Worm (Caenorhabditis elegans) whole organism, L4 larva: ENCODE data around the gene faah-1.
A peak's percentile ranks its signal among the peaks of the same experiment; 100 is the strongest.

Experiments
- F10B5.3 ChIP-seq: sonication (generic microtip); optimal IDR thresholded peaks from 2 replicates; lab custom pipeline; 2016; ENCODE audit warnings: mild to moderate bottlenecking, missing genetic modification characterization, missing compliant biosample characterization
- F26F4.8 ChIP-seq: fragments of 200-800 bp; sonication (Bioruptor generic); conservative IDR thresholded peaks from 2 replicates; pipeline ENCODE4 v1.3.6; 2022; ENCODE audit warnings: missing genetic modification characterization, missing compliant biosample characterization
- F37D6.2 ChIP-seq: sonication (generic microtip); optimal IDR thresholded peaks from 2 replicates; lab custom pipeline; 2016; ENCODE audit warnings: mild to moderate bottlenecking, missing genetic modification characterization, missing compliant biosample characterization
- F49E8.2 ChIP-seq: sonication (generic microtip); optimal IDR thresholded peaks from 2 replicates; lab custom pipeline; 2016; ENCODE audit warnings: missing compliant biosample characterization, mild to moderate bottlenecking, missing genetic modification characterization, borderline replicate concordance
- ZK337.2 ChIP-seq: fragments of 200-800 bp; sonication (Bioruptor generic); IDR thresholded peaks from 2 replicates; pipeline ENCODE4 v1.3.6; 2022; ENCODE audit warnings: missing genetic modification reagents, missing genetic modification characterization, missing compliant biosample characterization
- attf-4 ChIP-seq: sonication (generic microtip); optimal IDR thresholded peaks from 3 replicates; lab custom pipeline; 2017; ENCODE audit warnings: missing biosample characterization, missing genetic modification characterization
- ceh-20 ChIP-seq: fragments of 200-800 bp; sonication (Bioruptor generic); IDR thresholded peaks from 2 replicates; pipeline ENCODE4 v1.3.6; 2022; ENCODE audit warnings: missing genetic modification reagents, missing genetic modification characterization, missing compliant biosample characterization
- ceh-28 ChIP-seq: fragments of 150-350 bp; optimal IDR thresholded peaks from 2 replicates; lab custom pipeline; 2014; ENCODE audit warnings: missing biosample characterization, missing genetic modification reagents, missing genetic modification characterization
- cey-2 ChIP-seq: sonication (generic microtip); optimal IDR thresholded peaks from 3 replicates; lab custom pipeline; 2017; ENCODE audit warnings: missing genetic modification characterization, mild to moderate bottlenecking, missing compliant biosample characterization, antibody characterized with exemption, borderline replicate concordance; ENCODE audit not compliant: insufficient read depth
- ctbp-1 ChIP-seq: fragments of 200-800 bp; sonication (Bioruptor generic); IDR thresholded peaks from 2 replicates; pipeline ENCODE4 v1.3.6; 2022; ENCODE audit warnings: missing genetic modification reagents, missing genetic modification characterization, missing compliant biosample characterization
- daf-16 ChIP-seq, 3 experiments: sonication (generic microtip); optimal IDR thresholded peaks; 2 replicates each; lab custom pipeline; 2016 to 2017; ENCODE audit warnings: missing genetic modification characterization in 3 of 3, missing genetic modification reagents in 3 of 3, mild to moderate bottlenecking in 2 of 3, missing compliant biosample characterization in 2 of 3, missing biosample characterization in 1 of 3, moderate library complexity in 1 of 3
- daf-8 ChIP-seq: fragments of 200-800 bp; sonication (Bioruptor generic); IDR thresholded peaks from 2 replicates; pipeline ENCODE4 v1.3.6; 2022; ENCODE audit warnings: missing genetic modification characterization, missing compliant biosample characterization
- dmd-8 ChIP-seq: fragments of 200-800 bp; sonication (Bioruptor generic); IDR thresholded peaks from 2 replicates; pipeline ENCODE4 v1.3.6; 2022; ENCODE audit warnings: missing genetic modification characterization, missing compliant biosample characterization
- dve-1 ChIP-seq: sonication (generic microtip); optimal IDR thresholded peaks from 2 replicates; lab custom pipeline; 2017; ENCODE audit warnings: antibody characterized with exemption, mild to moderate bottlenecking, missing genetic modification characterization, missing compliant biosample characterization; ENCODE audit not compliant: insufficient read depth
- egl-27 ChIP-seq: sonication (generic microtip); optimal IDR thresholded peaks from 3 replicates; lab custom pipeline; 2017; ENCODE audit warnings: missing biosample characterization, missing genetic modification reagents, missing genetic modification characterization
- egl-43 ChIP-seq: fragments of 200-800 bp; sonication (Bioruptor generic); IDR thresholded peaks from 2 replicates; pipeline ENCODE4 v1.3.6; 2022; ENCODE audit warnings: missing genetic modification reagents, missing genetic modification characterization, missing compliant biosample characterization
- fos-1 ChIP-seq: fragments of 150-350 bp; optimal IDR thresholded peaks from 2 replicates; lab custom pipeline; 2014; ENCODE audit warnings: missing biosample characterization, missing genetic modification characterization
- gei-8 ChIP-seq: fragments of 200-800 bp; sonication (Bioruptor generic); optimal IDR thresholded peaks from 2 replicates; lab custom pipeline; 2018; ENCODE audit warnings: mild to moderate bottlenecking, missing genetic modification characterization, missing compliant biosample characterization
- hlh-11 ChIP-seq: fragments of 200-800 bp; sonication (Bioruptor generic); optimal IDR thresholded peaks from 2 replicates; lab custom pipeline; 2018; ENCODE audit warnings: mild to moderate bottlenecking, missing genetic modification characterization, missing compliant biosample characterization
- hmg-1.1 ChIP-seq: fragments of 200-800 bp; sonication (Bioruptor generic); IDR thresholded peaks from 2 replicates; pipeline ENCODE4 v1.3.6; 2022; ENCODE audit warnings: missing genetic modification reagents, missing genetic modification characterization, missing compliant biosample characterization
- lin-13 ChIP-seq: fragments of 150-350 bp; optimal IDR thresholded peaks from 2 replicates; lab custom pipeline; 2014; ENCODE audit warnings: missing biosample characterization, missing genetic modification reagents, missing genetic modification characterization
- lin-15B ChIP-seq: fragments of 150-350 bp; sonication (generic microtip); optimal IDR thresholded peaks from 3 replicates; lab custom pipeline; 2014; ENCODE audit warnings: missing biosample characterization, missing genetic modification characterization
- madf-5 ChIP-seq, 2 experiments: fragments of 200-800 bp; sonication (Bioruptor generic); IDR thresholded peaks; 2 replicates each; pipeline ENCODE4 v1.3.6; 2022; ENCODE audit warnings: missing compliant biosample characterization in 2 of 2, missing genetic modification characterization in 2 of 2
- madf-9 ChIP-seq: fragments of 200-800 bp; sonication (Bioruptor generic); conservative IDR thresholded peaks from 2 replicates; pipeline ENCODE4 v1.3.6; 2022; ENCODE audit warnings: missing genetic modification reagents, missing genetic modification characterization, missing compliant biosample characterization
- mdl-1 ChIP-seq, 2 experiments: fragments of 150-350 bp in 1 of 2; sonication (generic microtip) in 1 of 2; optimal IDR thresholded peaks; 2 replicates each; lab custom pipeline; 2014 to 2017; ENCODE audit warnings: missing biosample characterization in 2 of 2, missing genetic modification characterization in 2 of 2
- mes-2 ChIP-seq: sonication (generic microtip); optimal IDR thresholded peaks from 2 replicates; lab custom pipeline; 2016; ENCODE audit warnings: missing genotype, mild to moderate bottlenecking, missing genetic modification characterization, missing compliant biosample characterization; ENCODE audit not compliant: poor library complexity, severe bottlenecking
- mxl-2 ChIP-seq: fragments of 200-800 bp; sonication (Bioruptor generic); conservative IDR thresholded peaks from 2 replicates; pipeline ENCODE4 v1.3.6; 2022; ENCODE audit warnings: missing genetic modification reagents, missing genetic modification characterization, missing compliant biosample characterization
- mxl-3 ChIP-seq: fragments of 200-800 bp; sonication (Bioruptor generic); optimal IDR thresholded peaks from 2 replicates; lab custom pipeline; 2018; ENCODE audit warnings: mild to moderate bottlenecking, missing genetic modification characterization, missing compliant biosample characterization
- nhr-11 ChIP-seq: fragments of 150-350 bp; optimal IDR thresholded peaks from 2 replicates; lab custom pipeline; 2014; ENCODE audit warnings: missing biosample characterization, missing genetic modification characterization
- nhr-25 ChIP-seq: sonication (generic microtip); optimal IDR thresholded peaks from 2 replicates; lab custom pipeline; 2017; ENCODE audit warnings: missing genetic modification characterization, mild to moderate bottlenecking, missing compliant biosample characterization, antibody characterized with exemption, moderate library complexity, borderline replicate concordance; ENCODE audit not compliant: insufficient read depth
- nhr-28 ChIP-seq: fragments of 150-350 bp; optimal IDR thresholded peaks from 2 replicates; lab custom pipeline; 2014; ENCODE audit warnings: missing biosample characterization, missing genetic modification characterization
- nhr-6 ChIP-seq: fragments of 150-350 bp; optimal IDR thresholded peaks from 2 replicates; lab custom pipeline; 2014; ENCODE audit warnings: missing biosample characterization, missing genetic modification characterization
- pha-4 ChIP-seq, 2 experiments: fragments of 150-350 bp in 1 of 2; fragments of 200-800 bp in 1 of 2; sonication (Bioruptor generic) in 1 of 2; IDR thresholded peaks in 1 of 2; optimal IDR thresholded peaks in 1 of 2; 2 replicates each; pipeline versions ENCODE4 v1.3.6 to Lab custom; 2014 to 2022; ENCODE audit warnings: missing genetic modification characterization in 2 of 2, missing genetic modification reagents in 2 of 2, missing biosample characterization in 1 of 2, missing compliant biosample characterization in 1 of 2
- pqm-1 ChIP-seq: sonication (generic microtip); optimal IDR thresholded peaks from 2 replicates; lab custom pipeline; 2017; ENCODE audit warnings: missing biosample characterization, missing genetic modification characterization
- saeg-2 ChIP-seq: fragments of 200-800 bp; sonication (Bioruptor generic); IDR thresholded peaks from 2 replicates; pipeline ENCODE4 v1.3.6; 2022; ENCODE audit warnings: missing genetic modification reagents, missing genetic modification characterization, missing compliant biosample characterization
- set-16 ChIP-seq: fragments of 200-800 bp; sonication (Bioruptor generic); IDR thresholded peaks from 2 replicates; pipeline ENCODE4 v1.3.6; 2022; ENCODE audit warnings: missing genetic modification reagents, missing genetic modification characterization, missing compliant biosample characterization
- skn-1 ChIP-seq: fragments of 150-350 bp; optimal IDR thresholded peaks from 2 replicates; lab custom pipeline; 2014; ENCODE audit warnings: missing biosample characterization, missing genetic modification characterization
- snpc-1.2 ChIP-seq: fragments of 200-800 bp; sonication (Bioruptor generic); IDR thresholded peaks from 2 replicates; pipeline ENCODE4 v1.3.6; 2022; ENCODE audit warnings: missing genetic modification reagents, missing genetic modification characterization, missing compliant biosample characterization
- snpc-4 ChIP-seq: fragments of 150-350 bp; optimal IDR thresholded peaks from 2 replicates; lab custom pipeline; 2014; ENCODE audit warnings: missing biosample characterization, missing genetic modification characterization
- spr-1 ChIP-seq: sonication (generic microtip); optimal IDR thresholded peaks from 2 replicates; lab custom pipeline; 2016; ENCODE audit warnings: mild to moderate bottlenecking, missing genetic modification characterization, missing compliant biosample characterization
- unc-130 ChIP-seq: sonication (generic microtip); optimal IDR thresholded peaks from 2 replicates; lab custom pipeline; 2016; ENCODE audit warnings: missing genetic modification reagents, missing genetic modification characterization, missing compliant biosample characterization
- unc-62 ChIP-seq, 3 experiments: fragments of 150-350 bp in 1 of 3; sonication (generic microtip); optimal IDR thresholded peaks in 2 of 3; peaks in 1 of 3; 1 replicate in 1 of 3; 2 replicates in 2 of 3; lab custom pipeline; 2014 to 2017; ENCODE audit warnings: missing biosample characterization in 3 of 3, missing genetic modification characterization in 3 of 3, missing genetic modification reagents in 3 of 3, missing genotype in 1 of 3
- zip-2 ChIP-seq: fragments of 150-350 bp; optimal IDR thresholded peaks from 2 replicates; lab custom pipeline; 2014; ENCODE audit warnings: missing biosample characterization, missing genetic modification characterization

The faah-1 gene

ce11 chrIV:8170264-8170663 is 11.1 kb downstream of the faah-1 start:
- TF ChIP-seq hmg-1.1, result 0 out of 2 replicates have a peak, but pooled peaks have one; percentile 7
- TF ChIP-seq nhr-28, result peak; percentile 77
- peak in 1 of 2 experiments; percentile 48 for TF ChIP-seq mdl-1 (tag; optimal IDR thresholded peaks at IDR 0.05; lab: Kevin White, UChicago)
- TF ChIP-seq F10B5.3 (tag; lab: Kevin White, UChicago), result no peak
- peak; percentile 38 for TF ChIP-seq hlh-11 (tag; lab: Kevin White, UChicago)
- no peak for TF ChIP-seq madf-9
- peak; percentile 32 for TF ChIP-seq dve-1 (tag; lab: Kevin White, UChicago)
- peak; percentile 5 for TF ChIP-seq nhr-25 (tag; lab: Kevin White, UChicago)
- TF ChIP-seq nhr-6, result peak; percentile 3

- TF ChIP-seq daf-16 (GFP tag; optimal IDR thresholded peaks at IDR 0.05; lab: Kevin White, UChicago), result no peak
- no peak for TF ChIP-seq daf-16 (tag; optimal IDR thresholded peaks at IDR 0.05; lab: Kevin White, UChicago)
- TF ChIP-seq F49E8.2 (tag; lab: Kevin White, UChicago), result no peak
- no peak for TF ChIP-seq ZK337.2
- no peak for TF ChIP-seq mdl-1 (tag; optimal IDR thresholded peaks at IDR 0.05; lab: Kevin White, UChicago)
- no peak for TF ChIP-seq madf-5 (GFP tag; IDR thresholded peaks at IDR 0.05; lab: Robert Waterston, UW)
- no peak for TF ChIP-seq madf-9
- no peak for TF ChIP-seq zip-2
- no peak for TF ChIP-seq gei-8 (GFP tag; lab: Kevin White, UChicago)
- no peak for TF ChIP-seq ctbp-1 (GFP tag; lab: Robert Waterston, UW)
- TF ChIP-seq attf-4, result no peak
- no peak for TF ChIP-seq unc-130 (GFP tag; lab: Kevin White, UChicago)
- no peak for TF ChIP-seq nhr-11
- no peak for TF ChIP-seq fos-1 (tag; lab: Kevin White, UChicago)
- TF ChIP-seq mes-2, result no peak
These were observed 12.2 kb downstream of the faah-1 start for ce11 chrIV:8171376-8171775.

ce11 chrIV:8173610-8174009 is 14.4 kb downstream of the faah-1 start:
- TF ChIP-seq F37D6.2, result no peak
- TF ChIP-seq nhr-11, result no peak
- no peak for TF ChIP-seq nhr-25 (tag; lab: Kevin White, UChicago)
- peak in 1 of 2 experiments; percentile 13 for TF ChIP-seq unc-62 (GFP tag; optimal IDR thresholded peaks at IDR 0.05 in 1 of 2; lab: Kevin White, UChicago)
- TF ChIP-seq unc-62 (tag; optimal IDR thresholded peaks at IDR 0.05; lab: Kevin White, UChicago), result no peak
- TF ChIP-seq lin-15B, result no peak
- TF ChIP-seq snpc-4 (tag; lab: Kevin White, UChicago), result no peak

- TF ChIP-seq egl-43 (no peak), mdl-1 (tag; optimal IDR thresholded peaks at IDR 0.05; lab: Kevin White, UChicago) (peak in 1 of 2 experiments; percentile 37), F37D6.2 (no peak), ceh-20 (GFP tag; lab: Robert Waterston, UW) (0 out of 2 replicates have a peak, but pooled peaks have one; percentile 27), F26F4.8 (GFP tag; lab: Robert Waterston, UW) (no peak), dmd-8 (GFP tag; lab: Robert Waterston, UW) (no peak), pha-4 (GFP tag; IDR thresholded peaks at IDR 0.05; lab: Robert Waterston, UW) (no peak), pha-4 (tag; optimal IDR thresholded peaks at IDR 0.05; lab: Kevin White, UChicago) (no peak), pqm-1 (tag; lab: Kevin White, UChicago) (peak; percentile 90), daf-8 (GFP tag; lab: Robert Waterston, UW) (no peak), skn-1 (tag; lab: Kevin White, UChicago) (no peak), mxl-3 (peak; percentile 62), ceh-28 (no peak), saeg-2 (GFP tag; lab: Robert Waterston, UW) (no peak), madf-5 (GFP tag; IDR thresholded peaks at IDR 0.05; lab: Robert Waterston, UW) (no peak), ctbp-1 (GFP tag; lab: Robert Waterston, UW) (no peak), lin-13 (no peak), snpc-1.2 (GFP tag; lab: Robert Waterston, UW) (no peak), cey-2 (no peak), set-16 (GFP tag; lab: Robert Waterston, UW) (no peak), spr-1 (tag; lab: Kevin White, UChicago) (no peak), mxl-2 (no peak), daf-16 (GFP tag; optimal IDR thresholded peaks at IDR 0.05; lab: Kevin White, UChicago) (no peak), daf-16 (tag; optimal IDR thresholded peaks at IDR 0.05; lab: Kevin White, UChicago) (peak; percentile 34), gei-8 (GFP tag; lab: Kevin White, UChicago) (no peak), egl-27 (tag; lab: Kevin White, UChicago) (no peak), F10B5.3 (tag; lab: Kevin White, UChicago) (no peak)
These were observed 15.6 kb downstream of the faah-1 start for ce11 chrIV:8174792-8175191.
